Worm (Caenorhabditis elegans) whole organism, midembryonic: ENCODE results near the gene scl-23.
"Not testable (repeated sequence)": the region's sequence is repeated elsewhere in the genome, so short reads cannot be mapped to it uniquely, and the experiment has no call there.

ENCODE experiments used
- T22C8.4 ChIP-seq: fragments of 200-800 bp; sonication (Bioruptor generic); IDR thresholded peaks from 2 replicates; pipeline ENCODE4 v1.3.6; 2022; ENCODE audit warnings: missing genetic modification characterization, missing compliant biosample characterization
- cog-1 ChIP-seq: sonication (generic microtip); optimal IDR thresholded peaks from 2 replicates; lab custom pipeline; 2016; ENCODE audit warnings: missing genetic modification characterization, missing compliant biosample characterization
- flt-1 ChIP-seq: fragments of 200-800 bp; sonication (Bioruptor generic); IDR thresholded peaks from 2 replicates; pipeline ENCODE4 v1.3.6; 2022; ENCODE audit warnings: missing genetic modification characterization, missing compliant biosample characterization
- klf-2 ChIP-seq: fragments of 200-800 bp; sonication (Bioruptor generic); conservative IDR thresholded peaks from 2 replicates; pipeline ENCODE4 v1.3.6; 2022; ENCODE audit warnings: missing genetic modification reagents, missing genetic modification characterization, missing compliant biosample characterization
- med-1 ChIP-seq: sonication (generic microtip); optimal IDR thresholded peaks from 2 replicates; lab custom pipeline; 2017; ENCODE audit warnings: missing genetic modification characterization, mild to moderate bottlenecking, missing compliant biosample characterization, antibody characterized with exemption, missing genetic modification reagents; ENCODE audit not compliant: insufficient read depth
- ref-1 ChIP-seq: fragments of 200-800 bp; sonication (Bioruptor generic); conservative IDR thresholded peaks from 2 replicates; pipeline ENCODE4 v1.3.6; 2022; ENCODE audit warnings: missing genetic modification reagents, missing genetic modification characterization, missing compliant biosample characterization
- tab-1 ChIP-seq: fragments of 200-800 bp; sonication (Bioruptor generic); IDR thresholded peaks from 2 replicates; pipeline ENCODE4 v1.3.6; 2022; ENCODE audit warnings: missing genetic modification characterization, missing compliant biosample characterization
- ztf-23 ChIP-seq: fragments of 200-800 bp; sonication (Bioruptor generic); IDR thresholded peaks from 2 replicates; pipeline ENCODE4 v1.3.6; 2022; ENCODE audit warnings: missing genetic modification reagents, missing genetic modification characterization, missing compliant biosample characterization
- ztf-29 ChIP-seq: fragments of 200-800 bp; sonication (Bioruptor generic); IDR thresholded peaks from 2 replicates; pipeline ENCODE4 v1.3.6; 2022; ENCODE audit warnings: missing genetic modification reagents, missing genetic modification characterization, missing compliant biosample characterization

Gene scl-23

ce11 chrIV:118786-119185 lies 28.9 kb upstream of the scl-23 start:
- TF ChIP-seq med-1 = no peak

ce11 chrIV:111377-111776 lies 21.5 kb upstream of the scl-23 start, which contains the start of gene F29C4.4:
TSS of gene F29C4.4 (plus strand) at chrIV:111677.
- not testable (repeated sequence) for TF ChIP-seq T22C8.4; tab-1 (GFP tag; lab: Robert Waterston, UW); ztf-23 (GFP tag; lab: Robert Waterston, UW)

- TF ChIP-seq T22C8.4 = no peak
- no peak for TF ChIP-seq klf-2 (GFP tag; lab: Robert Waterston, UW)
- no peak for TF ChIP-seq ztf-23 (GFP tag; lab: Robert Waterston, UW)
- TF ChIP-seq flt-1 = no peak
- no peak for TF ChIP-seq med-1
- TF ChIP-seq ztf-29 (GFP tag; lab: Robert Waterston, UW) = no peak
- TF ChIP-seq tab-1 (GFP tag; lab: Robert Waterston, UW) = no peak
- TF ChIP-seq ref-1 (GFP tag; lab: Robert Waterston, UW) = no peak
- TF ChIP-seq cog-1 = no peak
These were observed 19.4 kb upstream of the scl-23 start, which contains the start of gene B0545.4 for ce11 chrIV:109307-109706. TSS of gene B0545.4 (minus strand) at chrIV:109407.

ce11 chrIV:102848-103247 lies 13.0 kb upstream of the scl-23 start:
- TF ChIP-seq med-1 (no peak), cog-1 (no peak), ref-1 (GFP tag; lab: Robert Waterston, UW) (no peak), tab-1 (GFP tag; lab: Robert Waterston, UW) (no peak), T22C8.4 (no peak), klf-2 (GFP tag; lab: Robert Waterston, UW) (no peak), ztf-23 (GFP tag; lab: Robert Waterston, UW) (no peak), ztf-29 (GFP tag; lab: Robert Waterston, UW) (no peak), flt-1 (no peak)

- TF ChIP-seq med-1 (no peak), ztf-23 (GFP tag; lab: Robert Waterston, UW) (no peak), cog-1 (no peak), tab-1 (GFP tag; lab: Robert Waterston, UW) (no peak), klf-2 (GFP tag; lab: Robert Waterston, UW) (no peak), T22C8.4 (no peak), ztf-29 (GFP tag; lab: Robert Waterston, UW) (no peak)
These were observed 7.8 kb upstream of the scl-23 start for ce11 chrIV:97681-98080.

- TF ChIP-seq klf-2 (GFP tag; lab: Robert Waterston, UW) (no peak), cog-1 (no peak), med-1 (no peak), flt-1 (no peak), ztf-23 (GFP tag; lab: Robert Waterston, UW) (no peak)
These were observed 1.8 kb upstream of the scl-23 start, which contains the start of gene tpa-1 for ce11 chrIV:91680-92079. TSS of gene tpa-1 (plus strand) at chrIV:91980.

ce11 chrIV:86744-87143 lies 3.1 kb downstream of the scl-23 start:
- no peak for TF ChIP-seq ztf-29 (GFP tag; lab: Robert Waterston, UW)
- no peak for TF ChIP-seq klf-2 (GFP tag; lab: Robert Waterston, UW)
- TF ChIP-seq med-1 = no peak
- TF ChIP-seq tab-1 (GFP tag; lab: Robert Waterston, UW) = no peak
- no peak for TF ChIP-seq ztf-23 (GFP tag; lab: Robert Waterston, UW)
- no peak for TF ChIP-seq ref-1 (GFP tag; lab: Robert Waterston, UW)
- TF ChIP-seq cog-1 = no peak
- TF ChIP-seq flt-1 = no peak
- no peak for TF ChIP-seq T22C8.4

- TF ChIP-seq ztf-23 (GFP tag; lab: Robert Waterston, UW) (no peak), flt-1 (no peak)
These were observed 7.6 kb downstream of the scl-23 start for ce11 chrIV:82309-82708.

ce11 chrIV:81428-81827 lies 8.5 kb downstream of the scl-23 start:
- TF ChIP-seq cog-1 (no peak), ztf-29 (GFP tag; lab: Robert Waterston, UW) (no peak), ztf-23 (GFP tag; lab: Robert Waterston, UW) (peak; percentile 51; the same call in 1 of the 2 replicates)

- TF ChIP-seq flt-1 = no peak
- TF ChIP-seq T22C8.4 = no peak
- no peak for TF ChIP-seq klf-2 (GFP tag; lab: Robert Waterston, UW)
- TF ChIP-seq ref-1 (GFP tag; lab: Robert Waterston, UW) = no peak
- TF ChIP-seq med-1 = no peak
- TF ChIP-seq cog-1 = no peak
- no peak for TF ChIP-seq ztf-23 (GFP tag; lab: Robert Waterston, UW)
- TF ChIP-seq tab-1 (GFP tag; lab: Robert Waterston, UW) = no peak
- TF ChIP-seq ztf-29 (GFP tag; lab: Robert Waterston, UW) = no peak
These were observed 8.9 kb downstream of the scl-23 start for ce11 chrIV:80943-81342.

ce11 chrIV:79205-79604 lies 10.7 kb downstream of the scl-23 start, which contains the start of gene T05C7.9:
TSS of gene T05C7.9 (plus strand) at chrIV:79276.
- TF ChIP-seq cog-1 (no peak), ztf-23 (GFP tag; lab: Robert Waterston, UW) (no peak), med-1 (no peak), T22C8.4 (no peak), flt-1 (no peak), ref-1 (GFP tag; lab: Robert Waterston, UW) (no peak), ztf-29 (GFP tag; lab: Robert Waterston, UW) (no peak), klf-2 (GFP tag; lab: Robert Waterston, UW) (no peak), tab-1 (GFP tag; lab: Robert Waterston, UW) (no peak)

- no peak for TF ChIP-seq tab-1 (GFP tag; lab: Robert Waterston, UW)
- TF ChIP-seq ref-1 (GFP tag; lab: Robert Waterston, UW) = no peak
- TF ChIP-seq flt-1 = no peak
- no peak for TF ChIP-seq med-1
- TF ChIP-seq ztf-29 (GFP tag; lab: Robert Waterston, UW) = no peak
- no peak for TF ChIP-seq cog-1
- TF ChIP-seq klf-2 (GFP tag; lab: Robert Waterston, UW) = no peak
- no peak for TF ChIP-seq ztf-23 (GFP tag; lab: Robert Waterston, UW)
- TF ChIP-seq T22C8.4 = no peak
These were observed 11.7 kb downstream of the scl-23 start for ce11 chrIV:78206-78605.
